Worm (Caenorhabditis elegans): ENCODE data around the gene str-13.

Gene str-13

DNA sequence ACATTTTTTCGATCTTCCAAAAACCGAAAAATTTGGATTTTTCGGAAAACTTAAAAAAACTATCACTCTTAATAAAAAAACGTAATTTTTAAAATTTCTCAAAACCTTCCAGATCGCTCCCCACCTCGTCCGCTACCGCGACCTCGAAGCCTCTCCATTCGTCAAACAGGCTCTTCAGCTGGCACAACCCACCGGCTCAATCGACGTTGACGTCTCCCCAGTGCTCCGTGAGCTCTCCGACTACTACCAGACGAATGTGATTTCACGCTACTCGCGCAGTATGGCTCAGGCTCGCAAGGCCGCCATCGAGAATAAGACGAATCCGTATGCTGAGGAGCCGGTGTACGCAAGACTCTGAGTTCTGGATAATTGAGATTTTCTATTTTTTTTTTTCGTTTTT, 20.6 kb downstream of the str-13 start:
- TF ChIP-seq efl-1 (optimal IDR thresholded peaks at IDR 0.05) (no peak), efl-1 (GFP tag; optimal IDR thresholded peaks at IDR 0.05 in 1 of 2) (peak in 1 of 2 experiments; percentile 71), mab-9 (GFP tag; IDR thresholded peaks at IDR 0.05) (no peak)

DNA sequence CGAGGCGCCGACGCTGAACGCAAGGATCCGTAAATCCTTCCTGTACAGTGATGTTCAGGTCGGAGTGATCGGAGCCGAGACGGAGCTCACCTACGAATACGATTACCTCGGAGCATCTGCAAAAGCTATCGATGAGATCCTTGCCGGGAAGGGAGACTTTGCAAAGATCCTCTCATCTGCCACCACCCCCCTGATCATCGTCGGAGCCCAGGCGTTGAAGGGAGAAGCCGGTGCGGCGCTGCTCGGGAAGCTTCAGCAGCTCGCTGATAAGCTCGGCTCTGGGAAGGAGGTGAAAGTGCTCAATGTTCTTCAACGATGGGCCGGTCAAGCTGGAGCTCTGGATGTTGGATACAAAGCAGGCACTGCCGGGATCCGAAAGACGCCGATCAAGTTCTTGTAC, 23.7 kb downstream of the str-13 start:
- no peak for TF ChIP-seq pax-3 (tag; optimal IDR thresholded peaks at IDR 0.05)
- TF ChIP-seq irx-1 (tag; optimal IDR thresholded peaks at IDR 0.05): no peak
- no peak for TF ChIP-seq jun-1 (tag; optimal IDR thresholded peaks at IDR 0.05)
- no peak for TF ChIP-seq aly-2 (tag; optimal IDR thresholded peaks at IDR 0.05)
- TF ChIP-seq grh-1 (GFP tag; IDR thresholded peaks at IDR 0.05): no peak
- TF ChIP-seq C34B4.2 (tag; optimal IDR thresholded peaks at IDR 0.05): no peak
- TF ChIP-seq lin-13 (GFP tag; optimal IDR thresholded peaks at IDR 0.05): no peak
- no peak for TF ChIP-seq mef-2 (tag; optimal IDR thresholded peaks at IDR 0.05)
- TF ChIP-seq isw-1 (GFP tag; IDR thresholded peaks at IDR 0.05): no peak
- no peak for TF ChIP-seq nhr-20 (tag; optimal IDR thresholded peaks at IDR 0.05)
- no peak for TF ChIP-seq mdl-1 (tag; optimal IDR thresholded peaks at IDR 0.05)
- no peak for TF ChIP-seq fos-1 (tag; optimal IDR thresholded peaks at IDR 0.05)
- no peak for TF ChIP-seq Y116A8C.19 (tag; optimal IDR thresholded peaks at IDR 0.05; ENCODE audit: borderline replicate concordance)
- TF ChIP-seq mab-9 (GFP tag; IDR thresholded peaks at IDR 0.05): no peak
- TF ChIP-seq egl-27 (tag; optimal IDR thresholded peaks at IDR 0.05): no peak
- TF ChIP-seq ztf-4 (tag; optimal IDR thresholded peaks at IDR 0.05): no peak
- no peak for TF ChIP-seq hpl-2 (GFP tag; optimal IDR thresholded peaks at IDR 0.05)

DNA sequence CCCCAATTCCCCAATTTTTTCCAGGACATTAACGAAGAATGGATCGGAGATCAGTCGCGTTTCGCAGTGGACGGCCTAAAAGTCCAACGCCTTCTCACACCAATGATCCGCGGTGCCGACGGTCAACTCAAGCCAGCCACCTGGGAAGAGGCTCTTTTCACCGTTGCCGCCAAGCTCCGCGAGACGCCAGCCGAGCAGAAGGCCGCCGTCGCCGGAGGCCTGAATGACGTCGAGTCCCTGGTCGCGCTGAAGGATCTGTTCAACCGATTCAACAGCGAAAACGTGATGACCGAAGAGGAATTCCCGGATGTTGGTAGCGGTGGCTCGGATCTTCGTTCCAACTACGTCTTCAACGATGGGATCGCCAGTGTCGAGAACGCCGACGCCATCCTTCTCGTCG, 24.1 kb downstream of the str-13 start:
- no peak for TF ChIP-seq ceh-8 (GFP tag; optimal IDR thresholded peaks at IDR 0.05)
- TF ChIP-seq unc-130 (tag; optimal IDR thresholded peaks at IDR 0.05): no peak
- TF ChIP-seq mep-1 (tag; optimal IDR thresholded peaks at IDR 0.05): no peak
- TF ChIP-seq nhr-12 (tag; optimal IDR thresholded peaks at IDR 0.05): no peak
- no peak for TF ChIP-seq lin-14 (GFP tag; optimal IDR thresholded peaks at IDR 0.05)
- no peak for TF ChIP-seq nhr-11 (tag; optimal IDR thresholded peaks at IDR 0.05)

DNA sequence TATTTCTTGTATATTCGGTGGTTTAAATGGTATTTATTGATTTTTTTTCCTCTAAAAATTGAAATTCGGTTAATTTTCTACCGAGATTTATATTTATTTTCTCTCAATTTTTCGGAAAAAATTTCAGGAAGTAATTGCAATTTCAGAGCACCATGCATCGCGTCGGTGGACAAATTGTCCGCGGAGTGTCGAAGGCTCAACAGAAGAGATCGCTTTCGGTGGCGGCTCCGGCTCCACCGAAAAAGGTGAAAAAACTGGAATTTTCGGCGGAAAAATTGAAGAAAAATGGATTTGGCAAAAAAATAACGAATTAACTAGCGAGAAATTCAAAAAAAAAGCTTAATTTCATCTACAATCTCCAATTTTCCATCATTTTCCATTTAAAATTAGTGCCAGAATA, 28.2 kb downstream of the str-13 start, which contains the start of gene nuo-5:
Gene nuo-5, plus strand, starts transcription at position 147 of the 400 bp plus-strand sequence.
- TF ChIP-seq hlh-4 (tag; optimal IDR thresholded peaks at IDR 0.05): no peak
- TF ChIP-seq zag-1 (tag; optimal IDR thresholded peaks at IDR 0.05): no peak
- no peak for TF ChIP-seq lin-14 (GFP tag; optimal IDR thresholded peaks at IDR 0.05)
- TF ChIP-seq nhr-11 (tag; optimal IDR thresholded peaks at IDR 0.05): no peak
- no peak for TF ChIP-seq lin-35 (GFP tag; optimal IDR thresholded peaks at IDR 0.05)
- TF ChIP-seq elt-2 (tag; optimal IDR thresholded peaks at IDR 0.05): no peak
- TF ChIP-seq nhr-76 (tag; optimal IDR thresholded peaks at IDR 0.05): no peak
- TF ChIP-seq C34B4.2 (tag; optimal IDR thresholded peaks at IDR 0.05): no peak
- no peak for TF ChIP-seq sptf-1 (tag; optimal IDR thresholded peaks at IDR 0.05)
- TF ChIP-seq egl-13 (tag; optimal IDR thresholded peaks at IDR 0.05): no peak
- no peak for TF ChIP-seq swsn-7 (tag; optimal IDR thresholded peaks at IDR 0.05)
- no peak for TF ChIP-seq lir-3 (tag; optimal IDR thresholded peaks at IDR 0.05; ENCODE audit: poor library complexity)
- no peak for TF ChIP-seq zip-4 (GFP tag; optimal IDR thresholded peaks at IDR 0.05)
- TF ChIP-seq unc-30 (tag; optimal IDR thresholded peaks at IDR 0.05): no peak
- TF ChIP-seq fos-1 (tag; optimal IDR thresholded peaks at IDR 0.05): no peak
- no peak for TF ChIP-seq ceh-63 (GFP tag; optimal IDR thresholded peaks at IDR 0.05)
- no peak for TF ChIP-seq fkh-8 (tag; optimal IDR thresholded peaks at IDR 0.05)
- TF ChIP-seq nhr-85 (tag): no peak
